Fruit fly (Drosophila melanogaster) whole organism, embryonic: ENCODE data around the gene Pph13.

Source experiments
- CG11085 ChIP-seq: fragments of 200-800 bp; sonication (Bioruptor generic); IDR thresholded peaks from 2 replicates; pipeline ENCODE4 v1.3.6; 2022; ENCODE audit warnings: missing biosample characterization, missing genetic modification characterization
- CG11093 ChIP-seq: fragments of 200-800 bp; sonication (Bioruptor generic); IDR thresholded peaks from 3 replicates; pipeline ENCODE4 v1.3.6; 2022; ENCODE audit warnings: missing biosample characterization, missing genetic modification characterization
- CG13624 ChIP-seq: fragments of 200-800 bp; sonication (Bioruptor generic); optimal IDR thresholded peaks from 2 replicates; lab custom pipeline; 2016; ENCODE audit warnings: missing biosample characterization, missing genetic modification characterization
- CG14860 ChIP-seq: fragments of 200-800 bp; sonication (Bioruptor generic); IDR thresholded peaks from 3 replicates; pipeline ENCODE4 v1.3.6; 2022; ENCODE audit warnings: missing biosample characterization, missing genetic modification characterization; ENCODE audit not compliant: partially characterized antibody
- CG1603 ChIP-seq: fragments of 200-800 bp; sonication (Bioruptor generic); optimal IDR thresholded peaks from 2 replicates; lab custom pipeline; 2019; ENCODE audit warnings: missing biosample characterization, mild to moderate bottlenecking, missing genetic modification characterization, moderate library complexity
- CG16813 ChIP-seq: fragments of 200-800 bp; sonication (Bioruptor generic); IDR thresholded peaks from 3 replicates; pipeline ENCODE4 v1.3.6; 2022; ENCODE audit warnings: missing biosample characterization, missing genetic modification characterization; ENCODE audit not compliant: partially characterized antibody
- CG1832 ChIP-seq: fragments of 200-800 bp; sonication (Bioruptor generic); optimal IDR thresholded peaks from 2 replicates; lab custom pipeline; 2017; ENCODE audit warnings: missing biosample characterization, mild to moderate bottlenecking, missing genetic modification characterization, inconsistent platforms
- CG2712 ChIP-seq: fragments of 200-800 bp; optimal IDR thresholded peaks from 3 replicates; lab custom pipeline; 2019; ENCODE audit warnings: missing biosample characterization, mild to moderate bottlenecking, missing genetic modification characterization, moderate library complexity
- CG4617 ChIP-seq: fragments of 200-800 bp; sonication (Bioruptor generic); optimal IDR thresholded peaks from 3 replicates; lab custom pipeline; 2016; ENCODE audit warnings: missing biosample characterization, missing genetic modification characterization, borderline replicate concordance
- CG4854 ChIP-seq: fragments of 200-800 bp; sonication (Bioruptor generic); optimal IDR thresholded peaks from 2 replicates; lab custom pipeline; 2016; ENCODE audit warnings: missing biosample characterization, missing genetic modification characterization, inconsistent platforms
- CG7928 ChIP-seq: fragments of 200-800 bp; sonication (Bioruptor generic); optimal IDR thresholded peaks from 2 replicates; lab custom pipeline; 2017; ENCODE audit warnings: missing biosample characterization, mild to moderate bottlenecking, missing genetic modification characterization
- Chrac-16 ChIP-seq: fragments of 200-800 bp; sonication (Bioruptor generic); optimal IDR thresholded peaks from 3 replicates; lab custom pipeline; 2016; ENCODE audit warnings: missing biosample characterization, missing genetic modification characterization
- CoRest ChIP-seq: fragments of 200-800 bp; sonication (Bioruptor generic); optimal IDR thresholded peaks from 3 replicates; lab custom pipeline; 2018; ENCODE audit warnings: missing biosample characterization, mild to moderate bottlenecking, missing genetic modification characterization, moderate library complexity
- Dp ChIP-seq: fragments of 200-800 bp; sonication (Bioruptor generic); optimal IDR thresholded peaks from 2 replicates; lab custom pipeline; 2018; ENCODE audit warnings: missing biosample characterization, mild to moderate bottlenecking, missing genetic modification characterization, moderate library complexity
- Dref ChIP-seq: fragments of 200-800 bp; sonication (Bioruptor generic); IDR thresholded peaks from 2 replicates; pipeline ENCODE4 v1.3.6; 2022; ENCODE audit warnings: missing biosample characterization, missing genetic modification characterization
- Drgx ChIP-seq: fragments of 200-800 bp; sonication (Bioruptor generic); IDR thresholded peaks from 2 replicates; pipeline ENCODE4 v1.3.6; 2022; ENCODE audit warnings: missing biosample characterization, missing genetic modification characterization
- Gsc ChIP-seq: fragments of 200-800 bp; sonication (Bioruptor generic); IDR thresholded peaks from 2 replicates; pipeline ENCODE4 v1.3.6; 2022; ENCODE audit warnings: missing biosample characterization, missing genetic modification characterization
- Hr51 ChIP-seq, 2 experiments: fragments of 200-800 bp; sonication (Bioruptor generic); optimal IDR thresholded peaks; 2 replicates in 1 of 2; 3 replicates in 1 of 2; lab custom pipeline; 2016 to 2018; ENCODE audit warnings: missing biosample characterization in 2 of 2, missing genetic modification characterization in 2 of 2, mild to moderate bottlenecking in 1 of 2, moderate library complexity in 1 of 2
- Kr ChIP-seq: fragments of 200-800 bp; sonication (Bioruptor generic); optimal IDR thresholded peaks from 2 replicates; lab custom pipeline; 2017; ENCODE audit warnings: missing biosample characterization, mild to moderate bottlenecking, missing genetic modification characterization
- Neu2 ChIP-seq: fragments of 200-800 bp; sonication (Bioruptor generic); optimal IDR thresholded peaks from 3 replicates; lab custom pipeline; 2016; ENCODE audit warnings: missing biosample characterization, missing genetic modification characterization, borderline replicate concordance
- Rfx ChIP-seq: fragments of 200-800 bp; sonication (Bioruptor generic); IDR thresholded peaks from 2 replicates; pipeline ENCODE4 v1.3.6; 2022; ENCODE audit warnings: missing biosample characterization, missing genetic modification characterization
- Sin3A ChIP-seq: fragments of >200 bp; optimal IDR thresholded peaks from 2 replicates; lab custom pipeline; 2018
- Sox100B ChIP-seq: fragments of 200-800 bp; sonication (Bioruptor generic); optimal IDR thresholded peaks from 3 replicates; lab custom pipeline; 2018; ENCODE audit warnings: missing biosample characterization, mild to moderate bottlenecking, missing genetic modification characterization
- Trl ChIP-seq, 3 experiments: fragments of >200 bp in 2 of 3; fragments of 200-800 bp in 1 of 3; sonication (Bioruptor generic) in 1 of 3; optimal IDR thresholded peaks; 2 replicates in 1 of 3; 3 replicates in 2 of 3; lab custom pipeline; 2016 to 2017; ENCODE audit warnings: missing biosample characterization in 1 of 3, missing genetic modification characterization in 1 of 3
- Xrp1 ChIP-seq: fragments of 200-800 bp; sonication (Bioruptor generic); IDR thresholded peaks from 2 replicates; pipeline ENCODE4 v1.3.6; 2022; ENCODE audit warnings: missing biosample characterization, missing genetic modification characterization
- aop ChIP-seq: fragments of 200-800 bp; sonication (Bioruptor generic); IDR thresholded peaks from 2 replicates; pipeline ENCODE4 v1.3.6; 2022; ENCODE audit warnings: missing biosample characterization, missing genetic modification characterization
- ara ChIP-seq: fragments of 200-800 bp; sonication (Bioruptor generic); IDR thresholded peaks from 2 replicates; pipeline ENCODE4 v1.3.6; 2022; ENCODE audit warnings: missing biosample characterization, missing genetic modification characterization
- ase ChIP-seq: fragments of 200-800 bp; sonication (Bioruptor generic); IDR thresholded peaks from 3 replicates; pipeline ENCODE4 v1.3.6; 2022; ENCODE audit warnings: missing biosample characterization, missing genetic modification characterization
- bsh ChIP-seq, 2 experiments: fragments of 200-800 bp; sonication (Bioruptor generic); optimal IDR thresholded peaks; 2 replicates each; lab custom pipeline; 2017 to 2018; ENCODE audit warnings: mild to moderate bottlenecking in 2 of 2, missing biosample characterization in 2 of 2, missing genetic modification characterization in 2 of 2, moderate library complexity in 1 of 2
- cwo ChIP-seq: fragments of 200-800 bp; sonication (Bioruptor generic); optimal IDR thresholded peaks from 3 replicates; lab custom pipeline; 2017; ENCODE audit warnings: missing biosample characterization, missing genetic modification characterization, mild to moderate bottlenecking, moderate library complexity, missing genetic modification reagents
- gce ChIP-seq: fragments of 200-800 bp; sonication (Bioruptor generic); IDR thresholded peaks from 3 replicates; pipeline ENCODE4 v1.3.6; 2022; ENCODE audit warnings: missing biosample characterization, missing genetic modification characterization
- hbn ChIP-seq: fragments of 200-800 bp; sonication (Bioruptor generic); IDR thresholded peaks from 2 replicates; pipeline ENCODE4 v1.3.6; 2022; ENCODE audit warnings: missing biosample characterization, missing genetic modification characterization; ENCODE audit not compliant: partially characterized antibody
- inv ChIP-seq: fragments of 200-800 bp; sonication (Bioruptor generic); IDR thresholded peaks from 2 replicates; pipeline ENCODE4 v1.3.6; 2022; ENCODE audit warnings: missing biosample characterization, missing genetic modification characterization; ENCODE audit not compliant: partially characterized antibody
- jigr1 ChIP-seq: fragments of 200-800 bp; sonication (Bioruptor generic); IDR thresholded peaks from 3 replicates; pipeline ENCODE4 v1.3.6; 2022; ENCODE audit warnings: missing biosample characterization, missing genetic modification characterization
- lilli ChIP-seq: fragments of 200-800 bp; sonication (Bioruptor generic); optimal IDR thresholded peaks from 3 replicates; lab custom pipeline; 2016; ENCODE audit warnings: missing biosample characterization, missing genetic modification characterization
- pnt ChIP-seq: fragments of 200-800 bp; sonication (Bioruptor generic); optimal IDR thresholded peaks from 3 replicates; lab custom pipeline; 2016; ENCODE audit warnings: missing biosample characterization, missing genetic modification characterization
- sisA ChIP-seq: fragments of 200-800 bp; sonication (Bioruptor generic); IDR thresholded peaks from 2 replicates; pipeline ENCODE4 v1.3.6; 2022; ENCODE audit warnings: missing biosample characterization, missing genetic modification characterization
- slou ChIP-seq: fragments of 200-800 bp; sonication (Bioruptor generic); optimal IDR thresholded peaks from 3 replicates; lab custom pipeline; 2016; ENCODE audit warnings: missing biosample characterization, missing genetic modification characterization
- ssp ChIP-seq: fragments of 200-800 bp; sonication (Bioruptor generic); IDR thresholded peaks from 2 replicates; pipeline ENCODE4 v1.3.6; 2022; ENCODE audit warnings: missing biosample characterization, missing genetic modification characterization
- tgo ChIP-seq: fragments of 200-800 bp; sonication (Bioruptor generic); IDR thresholded peaks from 3 replicates; pipeline ENCODE4 v1.3.6; 2022; ENCODE audit warnings: missing biosample characterization, missing genetic modification characterization
- tin ChIP-seq: fragments of 200-800 bp; sonication (Bioruptor generic); optimal IDR thresholded peaks from 3 replicates; lab custom pipeline; 2016; ENCODE audit warnings: missing biosample characterization, missing genetic modification characterization
- tup ChIP-seq: fragments of 200-800 bp; sonication (Bioruptor generic); optimal IDR thresholded peaks from 2 replicates; lab custom pipeline; 2016; ENCODE audit warnings: missing biosample characterization, mild to moderate bottlenecking, missing genetic modification characterization, moderate library complexity
- unpg ChIP-seq: fragments of 200-800 bp; sonication (Bioruptor generic); optimal IDR thresholded peaks from 3 replicates; lab custom pipeline; 2018; ENCODE audit warnings: missing biosample characterization, mild to moderate bottlenecking, missing genetic modification characterization, moderate library complexity
- vfl ChIP-seq: fragments of 200-800 bp; sonication (Bioruptor generic); optimal IDR thresholded peaks from 2 replicates; lab custom pipeline; 2016; ENCODE audit warnings: missing biosample characterization, missing genetic modification characterization
- vnd ChIP-seq: fragments of 200-800 bp; sonication (Bioruptor generic); IDR thresholded peaks from 3 replicates; pipeline ENCODE4 v1.3.6; 2022; ENCODE audit warnings: missing biosample characterization, missing genetic modification characterization; ENCODE audit not compliant: partially characterized antibody
- vvl ChIP-seq: fragments of 200-800 bp; sonication (Bioruptor generic); IDR thresholded peaks from 2 replicates; pipeline ENCODE4 v1.3.6; 2022; ENCODE audit warnings: missing biosample characterization, missing genetic modification characterization

The Pph13 gene

dm6 chr2L:559770-560567 lies 17.3 kb upstream of the Pph13 start, which contains the start of gene rempA (continued):
- TF ChIP-seq CG2712 (tag; lab: Kevin White, UChicago) (no peak), CG11093 (GFP tag; lab: Robert Waterston, UW) (no peak), slou (GFP tag; lab: Kevin White, UChicago) (no peak), vfl (GFP tag; lab: Kevin White, UChicago) (no peak), tgo (GFP tag; lab: Robert Waterston, UW) (no peak), Sox100B (GFP tag; lab: Kevin White, UChicago) (no peak), tin (GFP tag; lab: Kevin White, UChicago) (no peak), CG1603 (peak; percentile 20), CG14860 (peak; percentile 54; the same call in 2 of the 3 replicates), hbn (peak; percentile 47), vvl (GFP tag; lab: Robert Waterston, UW) (0 out of 2 replicates have a peak, but pooled peaks have one; percentile 12), Dref (GFP tag; lab: Robert Waterston, UW) (peak; percentile 80), vnd (peak; percentile 37; the same call in 1 of the 3 replicates), Chrac-16 (GFP tag; lab: Kevin White, UChicago) (no peak), Dp (GFP tag; lab: Kevin White, UChicago) (peak; percentile 91)

DNA sequence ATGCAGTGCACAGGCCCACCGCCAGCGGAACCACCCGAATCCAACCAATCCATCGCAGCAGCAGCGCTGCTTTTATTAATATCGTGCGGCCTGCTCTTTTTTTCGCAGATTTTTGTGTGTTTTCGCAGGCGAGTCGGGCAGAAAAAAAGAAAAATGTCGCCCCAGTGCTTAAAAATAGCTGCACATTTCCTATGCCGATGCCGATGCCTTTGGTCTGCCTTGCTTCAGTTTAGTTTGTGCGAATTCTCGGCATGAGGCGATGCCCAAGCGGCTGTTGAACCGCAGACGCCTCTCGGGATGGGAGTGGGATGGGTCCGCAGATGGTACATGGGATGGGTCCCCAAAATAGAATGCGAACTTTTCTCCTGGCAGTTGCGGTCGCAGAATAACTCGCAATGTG lies 14.0 kb upstream of the Pph13 start:
- TF ChIP-seq Sin3A (lab: Kevin White, UChicago) (no peak), ase (GFP tag; lab: Robert Waterston, UW) (no peak), ara (GFP tag; lab: Robert Waterston, UW) (no peak), sisA (GFP tag; lab: Robert Waterston, UW) (no peak), gce (GFP tag; lab: Robert Waterston, UW) (no peak), bsh (GFP tag; optimal IDR thresholded peaks at IDR 0.05; lab: Kevin White, UChicago) (peak in 1 of 2 experiments; percentile 16), Gsc (GFP tag; lab: Robert Waterston, UW) (peak; percentile 43; the same call in 1 of the 2 replicates), Kr (GFP tag; lab: Kevin White, UChicago) (no peak), CG4617 (GFP tag; lab: Kevin White, UChicago) (no peak), Trl (optimal IDR thresholded peaks at IDR 0.05; lab: Kevin White, UChicago) (no peak), Trl (GFP tag; optimal IDR thresholded peaks at IDR 0.05; lab: Kevin White, UChicago) (no peak), Xrp1 (no peak), Drgx (GFP tag; lab: Robert Waterston, UW) (peak; percentile 61), pnt (GFP tag; lab: Kevin White, UChicago) (no peak), cwo (GFP tag; lab: Kevin White, UChicago) (no peak), CG16813 (GFP tag; lab: Robert Waterston, UW) (no peak), jigr1 (no peak), CG1603 (no peak), unpg (GFP tag; lab: Kevin White, UChicago) (no peak), Neu2 (GFP tag; lab: Kevin White, UChicago) (no peak), lilli (GFP tag; lab: Kevin White, UChicago) (no peak)

- peak; percentile 64 for TF ChIP-seq CG7928 (GFP tag; lab: Kevin White, UChicago)
- no peak for TF ChIP-seq ase (GFP tag; lab: Robert Waterston, UW)
- no peak for TF ChIP-seq ssp (GFP tag; lab: Robert Waterston, UW)
- no peak for TF ChIP-seq Hr51 (GFP tag; optimal IDR thresholded peaks at IDR 0.05; lab: Kevin White, UChicago)
- TF ChIP-seq CG4854 (GFP tag; lab: Kevin White, UChicago) = no peak
- TF ChIP-seq tup = no peak
- no peak for TF ChIP-seq aop (GFP tag; lab: Robert Waterston, UW)
- TF ChIP-seq CG1832 (GFP tag; lab: Kevin White, UChicago) = no peak
- peak; percentile 25 for TF ChIP-seq CoRest (tag; lab: Kevin White, UChicago)
- no peak for TF ChIP-seq CG11085 (GFP tag; lab: Robert Waterston, UW)
- TF ChIP-seq inv (GFP tag; lab: Robert Waterston, UW) = peak; percentile 42; the same call in 1 of the 2 replicates
- TF ChIP-seq CG13624 (GFP tag; lab: Kevin White, UChicago) = no peak
- TF ChIP-seq Rfx (GFP tag; lab: Robert Waterston, UW) = peak; percentile 55
Observed at dm6 chr2L:563769-564550, 13.3 kb upstream of the Pph13 start, which contains the start of the genes uncNacbeta and CG2794. TSS of gene uncNacbeta (minus strand) at chr2L:563819. TSS of gene CG2794 (plus strand) at chr2L:564163.
